Fruit fly (Drosophila melanogaster): ENCODE data around the gene Prosbeta3.

Prosbeta3 gene

DNA sequence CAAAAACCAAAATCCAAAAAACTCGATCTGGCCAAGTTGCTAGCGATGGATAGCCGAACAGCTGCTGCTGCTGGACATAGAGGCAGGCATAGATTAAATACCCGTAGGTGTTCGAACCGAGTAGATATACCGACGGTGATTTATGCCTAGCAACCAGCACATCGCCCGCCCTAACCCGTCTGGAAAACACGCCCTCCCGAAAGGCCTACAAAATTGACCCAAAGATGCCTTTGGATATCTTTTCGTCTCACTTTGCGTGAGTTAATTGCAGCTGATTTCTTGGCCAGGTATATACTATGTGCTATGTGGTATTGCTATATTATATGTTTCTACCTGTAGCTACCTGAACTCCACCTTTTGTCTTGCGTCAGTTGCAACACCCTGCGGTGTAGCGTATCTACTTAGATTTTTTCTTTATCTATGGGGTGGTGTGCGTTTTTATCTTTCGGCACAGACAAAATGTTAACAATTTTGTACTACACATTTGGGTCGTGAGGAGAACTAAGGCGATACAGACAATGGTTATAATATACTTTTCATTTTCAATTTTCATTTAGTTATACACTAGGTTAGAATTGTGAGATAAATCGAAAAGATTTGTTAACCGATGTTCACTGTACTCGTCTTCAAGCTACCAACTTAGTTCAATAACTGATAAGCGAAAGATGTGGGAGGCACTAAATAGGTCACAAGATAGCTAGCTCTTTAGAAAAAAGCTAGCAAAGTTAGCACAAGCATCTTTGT is 24.2 kb upstream of the Prosbeta3 start:
- TF ChIP-seq usp (GFP tag; optimal IDR thresholded peaks at IDR 0.05) (no peak), pan (optimal IDR thresholded peaks at IDR 0.05) (no peak), Dll (optimal IDR thresholded peaks at IDR 0.05) (no peak)

dm6 chr3R:9029411-9029810 is 23.4 kb upstream of the Prosbeta3 start:
- TF ChIP-seq Dll (optimal IDR thresholded peaks at IDR 0.05) (no peak), CG8478 (optimal IDR thresholded peaks at IDR 0.05) (no peak), psq (optimal IDR thresholded peaks at IDR 0.05) (no peak)

- TF ChIP-seq Dll (optimal IDR thresholded peaks at IDR 0.05) (no peak), EcR (GFP tag; optimal IDR thresholded peaks at IDR 0.05) (no peak), CG8478 (optimal IDR thresholded peaks at IDR 0.05) (no peak), pan (optimal IDR thresholded peaks at IDR 0.05) (no peak)
Observed at dm6 chr3R:9028690-9029089, 22.7 kb upstream of the Prosbeta3 start.

DNA sequence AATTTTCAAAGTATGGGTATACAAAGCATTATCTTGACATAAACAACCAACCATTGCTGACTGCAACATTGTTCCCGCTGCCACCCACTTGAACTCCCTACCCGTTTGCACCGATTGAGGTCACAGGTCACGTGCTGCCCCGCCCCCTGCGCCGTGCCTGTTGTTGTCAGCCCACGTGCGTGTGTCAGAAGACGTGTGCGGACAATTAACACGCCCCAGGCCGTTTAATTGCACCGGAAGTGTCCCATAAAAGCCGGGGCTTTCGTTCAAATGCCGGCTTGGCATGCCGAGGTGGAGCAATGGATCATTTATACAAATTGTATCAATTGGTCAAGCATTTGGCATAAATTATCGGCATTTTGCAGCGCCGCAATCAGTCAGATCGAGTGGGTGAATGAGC is 21.1 kb upstream of the Prosbeta3 start:
- TF ChIP-seq CG8478 (optimal IDR thresholded peaks at IDR 0.05) (no peak), pan (optimal IDR thresholded peaks at IDR 0.05) (no peak), EcR (GFP tag; optimal IDR thresholded peaks at IDR 0.05) (no peak)

dm6 chr3R:9024835-9025510 is 18.9 kb upstream of the Prosbeta3 start:
- TF ChIP-seq EcR (GFP tag; optimal IDR thresholded peaks at IDR 0.05) (no peak), CG8478 (optimal IDR thresholded peaks at IDR 0.05) (no peak), psq (optimal IDR thresholded peaks at IDR 0.05) (no peak), Dll (optimal IDR thresholded peaks at IDR 0.05) (no peak), pan (optimal IDR thresholded peaks at IDR 0.05) (no peak)

DNA sequence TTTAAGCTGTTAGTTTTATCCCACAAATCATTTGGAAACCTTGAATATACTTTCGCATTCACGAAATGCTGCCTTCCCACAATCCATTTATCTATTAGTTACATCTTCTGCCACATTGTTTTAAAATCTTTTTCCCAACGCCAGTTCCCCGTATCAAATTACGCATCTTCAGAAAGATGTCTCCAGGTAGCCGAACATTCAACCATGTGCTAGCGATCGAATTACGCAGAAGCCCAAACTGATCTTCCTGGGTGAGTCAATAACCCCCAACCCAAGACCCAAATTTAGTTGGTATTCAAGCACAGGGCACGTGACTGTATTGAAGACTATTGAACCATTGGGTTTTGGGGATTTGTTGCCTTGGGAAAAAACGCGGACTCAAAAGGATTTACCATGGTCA is 17.9 kb upstream of the Prosbeta3 start:
- TF ChIP-seq usp (GFP tag; optimal IDR thresholded peaks at IDR 0.05) (no peak), psq (optimal IDR thresholded peaks at IDR 0.05) (no peak)

DNA sequence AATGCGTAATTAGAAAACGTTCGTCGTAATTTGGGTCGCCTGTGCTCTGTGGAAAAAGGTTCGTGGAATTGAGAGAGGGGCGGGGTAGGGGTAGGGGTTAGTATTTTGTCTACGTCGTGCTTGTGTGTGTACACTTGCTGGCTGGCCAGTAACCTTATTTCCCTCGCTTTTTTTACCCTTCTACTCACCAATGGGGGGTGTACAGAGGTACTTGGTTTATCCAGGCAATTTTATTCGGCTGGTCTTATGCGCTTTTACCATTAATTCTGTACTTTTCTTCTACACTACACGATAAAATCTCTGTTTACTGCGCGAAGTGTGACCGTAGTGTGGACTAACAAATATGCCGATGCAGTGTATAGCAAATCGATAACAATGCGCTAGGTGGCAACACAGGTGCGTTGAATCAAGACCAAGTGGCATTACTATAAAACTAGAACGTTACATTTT is 13.7 kb upstream of the Prosbeta3 start, which contains the start of gene tgo:
TSS of gene tgo (minus strand) at position 334 of the 450 bp plus-strand sequence.
- TF ChIP-seq CG8478 (optimal IDR thresholded peaks at IDR 0.05) (no peak), psq (optimal IDR thresholded peaks at IDR 0.05) (no peak), pan (optimal IDR thresholded peaks at IDR 0.05) (no peak), Dll (optimal IDR thresholded peaks at IDR 0.05) (no peak), usp (GFP tag; optimal IDR thresholded peaks at IDR 0.05) (no peak), EcR (GFP tag; optimal IDR thresholded peaks at IDR 0.05) (no peak)

- TF ChIP-seq psq (optimal IDR thresholded peaks at IDR 0.05) = no peak
- TF ChIP-seq pan (optimal IDR thresholded peaks at IDR 0.05) = no peak
- TF ChIP-seq usp (GFP tag; optimal IDR thresholded peaks at IDR 0.05) = no peak
- no peak for TF ChIP-seq EcR (GFP tag; optimal IDR thresholded peaks at IDR 0.05)
- TF ChIP-seq CG8478 (optimal IDR thresholded peaks at IDR 0.05) = no peak
- no peak for TF ChIP-seq Dll (optimal IDR thresholded peaks at IDR 0.05)
Observed at dm6 chr3R:9016869-9017268, 10.8 kb upstream of the Prosbeta3 start.

- no peak for TF ChIP-seq Dll (optimal IDR thresholded peaks at IDR 0.05)
- TF ChIP-seq CG8478 (optimal IDR thresholded peaks at IDR 0.05) = no peak
Observed at dm6 chr3R:9014859-9015466, 8.9 kb upstream of the Prosbeta3 start, which contains the start of the genes Kcmf1, Sf3b5 and CG11986. Kcmf1 (minus strand) TSS chr3R:9014909. Sf3b5 (minus strand) TSS chr3R:9015341. CG11986 (plus strand) TSS chr3R:9015446.

DNA sequence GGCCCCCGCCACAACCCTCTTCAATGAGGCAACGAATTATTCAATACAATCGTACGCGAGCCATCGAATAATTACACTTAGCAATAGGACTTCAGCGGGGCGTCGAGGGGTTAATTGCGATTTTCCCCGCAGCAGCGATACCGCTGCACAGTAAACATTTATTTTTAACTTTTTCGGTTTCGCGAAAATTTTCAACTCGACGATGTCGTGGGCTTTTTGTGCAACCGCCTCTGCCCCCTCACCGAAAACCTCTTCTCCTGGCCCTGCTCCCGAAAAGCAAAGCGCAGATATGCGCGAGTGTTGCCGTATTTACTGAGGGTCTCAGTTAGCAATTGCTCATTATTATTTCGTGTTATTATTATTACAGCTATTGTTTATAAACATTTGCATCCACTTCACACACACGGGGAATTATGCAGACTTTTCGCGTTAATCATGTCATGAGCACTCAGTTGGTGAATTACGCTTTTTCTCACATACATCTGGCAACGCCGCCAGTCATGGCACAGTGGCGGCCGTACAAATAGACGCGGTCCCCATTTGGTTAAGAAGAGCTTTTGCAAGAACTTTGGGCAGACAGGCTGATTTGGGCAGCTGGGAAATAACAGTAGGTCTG is 7.8 kb upstream of the Prosbeta3 start:
- no peak for TF ChIP-seq CG8478 (optimal IDR thresholded peaks at IDR 0.05)
- TF ChIP-seq EcR (GFP tag; optimal IDR thresholded peaks at IDR 0.05) = no peak
- no peak for TF ChIP-seq pan (optimal IDR thresholded peaks at IDR 0.05)
- no peak for TF ChIP-seq Dll (optimal IDR thresholded peaks at IDR 0.05)
- TF ChIP-seq usp (GFP tag; optimal IDR thresholded peaks at IDR 0.05) = no peak
- TF ChIP-seq psq (optimal IDR thresholded peaks at IDR 0.05) = no peak

- TF ChIP-seq usp (GFP tag; optimal IDR thresholded peaks at IDR 0.05) = no peak
- no peak for TF ChIP-seq CG8478 (optimal IDR thresholded peaks at IDR 0.05)
- no peak for TF ChIP-seq psq (optimal IDR thresholded peaks at IDR 0.05)
- TF ChIP-seq pan (optimal IDR thresholded peaks at IDR 0.05) = no peak
- TF ChIP-seq Dll (optimal IDR thresholded peaks at IDR 0.05) = no peak
- TF ChIP-seq EcR (GFP tag; optimal IDR thresholded peaks at IDR 0.05) = no peak
Observed at dm6 chr3R:9011708-9012107, 5.7 kb upstream of the Prosbeta3 start.

- TF ChIP-seq CG8478 (optimal IDR thresholded peaks at IDR 0.05) (no peak), usp (GFP tag; optimal IDR thresholded peaks at IDR 0.05) (no peak), Dll (optimal IDR thresholded peaks at IDR 0.05) (no peak), pan (optimal IDR thresholded peaks at IDR 0.05) (no peak), psq (optimal IDR thresholded peaks at IDR 0.05) (no peak), EcR (GFP tag; optimal IDR thresholded peaks at IDR 0.05) (no peak)
Observed at dm6 chr3R:9010695-9011094, 4.7 kb upstream of the Prosbeta3 start.

All from whole organism.